Worm (Caenorhabditis elegans): ENCODE measurements around the gene faah-4.

The faah-4 gene

ce11 chrIII:11870009-11870408 lies 39.7 kb downstream of the faah-4 start (continued):
- TF ChIP-seq F37D6.2 (tag; optimal IDR thresholded peaks at IDR 0.05) (peak; percentile 60), nhr-102 (tag; optimal IDR thresholded peaks at IDR 0.05) (peak; percentile 34), ceh-32 (tag; optimal IDR thresholded peaks at IDR 0.05; ENCODE audit: poor library complexity) (no peak), Y105C5A.15 (GFP tag; IDR thresholded peaks at IDR 0.05) (no peak), zip-11 (GFP tag; IDR thresholded peaks at IDR 0.05) (no peak), dmd-6 (GFP tag; IDR thresholded peaks at IDR 0.05) (peak; percentile 84), jun-1 (tag; optimal IDR thresholded peaks at IDR 0.05) (peak; percentile 9), ceh-28 (tag; optimal IDR thresholded peaks at IDR 0.05) (no peak), egl-27 (tag; optimal IDR thresholded peaks at IDR 0.05) (no peak), nhr-48 (tag; optimal IDR thresholded peaks at IDR 0.05) (peak; percentile 25), R02D3.7 (tag; optimal IDR thresholded peaks at IDR 0.05) (no peak), vab-7 (GFP tag; IDR thresholded peaks at IDR 0.05) (0 out of 2 replicates have a peak, but pooled peaks have one; percentile 32), duxl-1 (tag; optimal IDR thresholded peaks at IDR 0.05; ENCODE audit: poor library complexity) (peak; percentile 63), egl-43 (GFP tag; IDR thresholded peaks at IDR 0.05) (0 out of 2 replicates have a peak, but pooled peaks have one; percentile 23), dve-1 (tag; optimal IDR thresholded peaks at IDR 0.05; ENCODE audit: insufficient read depth) (peak; percentile 91), hlh-11 (tag; optimal IDR thresholded peaks at IDR 0.05) (peak; percentile 87), daf-19 (GFP tag; conservative IDR thresholded peaks at IDR 0.05) (no peak), skn-1 (tag; optimal IDR thresholded peaks at IDR 0.05) (no peak), mep-1 (tag; optimal IDR thresholded peaks at IDR 0.05) (peak; percentile 92), ceh-44 (GFP tag; IDR thresholded peaks at IDR 0.05) (peak; percentile 79; the same call in 1 of the 2 replicates), daf-8 (GFP tag; IDR thresholded peaks at IDR 0.05) (no peak), lin-38 (GFP tag; IDR thresholded peaks at IDR 0.05) (peak; percentile 74), ctbp-1 (GFP tag; IDR thresholded peaks at IDR 0.05) (0 out of 2 replicates have a peak, but pooled peaks have one; percentile 35), nhr-10 (tag; optimal IDR thresholded peaks at IDR 0.05) (no peak), nhr-76 (tag; optimal IDR thresholded peaks at IDR 0.05) (no peak), ces-1 (GFP tag; optimal IDR thresholded peaks at IDR 0.05) (no peak), ZK546.5 (tag; optimal IDR thresholded peaks at IDR 0.05) (no peak), T20F7.1 (GFP tag; optimal IDR thresholded peaks at IDR 0.05) (no peak), nhr-28 (tag; optimal IDR thresholded peaks at IDR 0.05) (peak; percentile 85), lin-13 (GFP tag; optimal IDR thresholded peaks at IDR 0.05) (peak; percentile 84), fkh-10 (GFP tag; optimal IDR thresholded peaks at IDR 0.05) (peak; percentile 58), ztf-7 (tag; optimal IDR thresholded peaks at IDR 0.05) (no peak), Y48G9A.11 (GFP tag; IDR thresholded peaks at IDR 0.05) (no peak), ZK337.2 (GFP tag; IDR thresholded peaks at IDR 0.05) (peak; percentile 36; the same call in 1 of the 2 replicates), zfp-3 (GFP tag; conservative IDR thresholded peaks at IDR 0.05) (no peak), snpc-1.2 (GFP tag; IDR thresholded peaks at IDR 0.05) (no peak), nhr-41 (GFP tag; IDR thresholded peaks at IDR 0.05) (no peak), arid-1 (GFP tag; conservative IDR thresholded peaks at IDR 0.05) (peak; percentile 60; the same call in 1 of the 2 replicates), lsy-2 (tag; optimal IDR thresholded peaks at IDR 0.05) (peak; percentile 72 to 91), php-3 (GFP tag; IDR thresholded peaks at IDR 0.05) (0 out of 2 replicates have a peak, but pooled peaks have one; percentile 38), mdt-29 (GFP tag; IDR thresholded peaks at IDR 0.05) (no peak), hif-1 (tag; optimal IDR thresholded peaks at IDR 0.05) (peak in 1 of 2 experiments; percentile 90), lin-39 (tag; optimal IDR thresholded peaks at IDR 0.05) (no peak), F49E8.2 (tag; optimal IDR thresholded peaks at IDR 0.05; ENCODE audit: borderline replicate concordance) (no peak), tag-97 (GFP tag; IDR thresholded peaks at IDR 0.05) (no peak), T26A8.4 (GFP tag; IDR thresholded peaks at IDR 0.05) (peak; percentile 56; the same call in 1 of the 2 replicates), nhr-25 (tag; optimal IDR thresholded peaks at IDR 0.05; ENCODE audit: borderline replicate concordance, insufficient read depth) (no peak), daf-12 (tag; optimal IDR thresholded peaks at IDR 0.05) (no peak), hlh-30 (tag; optimal IDR thresholded peaks at IDR 0.05; ENCODE audit: insufficient read depth) (peak; percentile 86), rbr-2 (tag; optimal IDR thresholded peaks at IDR 0.05) (peak; percentile 83)
